Worm (Caenorhabditis elegans) whole organism, L4/young adult: ENCODE results near the gene memo-1.

Source experiments
- dao-5 ChIP-seq: sonication (generic microtip); optimal IDR thresholded peaks from 2 replicates; lab custom pipeline; 2016; ENCODE audit warnings: missing genotype, missing genetic modification characterization, moderate library complexity, missing compliant biosample characterization
- him-1 ChIP-seq: sonication (generic microtip); optimal IDR thresholded peaks from 2 replicates; lab custom pipeline; 2016; ENCODE audit warnings: missing genotype, missing genetic modification reagents, missing genetic modification characterization, missing compliant biosample characterization

ce11 chrV:7893812-7894381 is 46.9 kb upstream of the memo-1 start, which contains the start of gene F40A3.6:
- TF ChIP-seq him-1 (tag; lab: Kevin White, UChicago) (no peak), dao-5 (tag; lab: Kevin White, UChicago) (no peak)
